Fruit fly (Drosophila melanogaster): ENCODE data around the gene Pex11c.

Pex11c gene

DNA sequence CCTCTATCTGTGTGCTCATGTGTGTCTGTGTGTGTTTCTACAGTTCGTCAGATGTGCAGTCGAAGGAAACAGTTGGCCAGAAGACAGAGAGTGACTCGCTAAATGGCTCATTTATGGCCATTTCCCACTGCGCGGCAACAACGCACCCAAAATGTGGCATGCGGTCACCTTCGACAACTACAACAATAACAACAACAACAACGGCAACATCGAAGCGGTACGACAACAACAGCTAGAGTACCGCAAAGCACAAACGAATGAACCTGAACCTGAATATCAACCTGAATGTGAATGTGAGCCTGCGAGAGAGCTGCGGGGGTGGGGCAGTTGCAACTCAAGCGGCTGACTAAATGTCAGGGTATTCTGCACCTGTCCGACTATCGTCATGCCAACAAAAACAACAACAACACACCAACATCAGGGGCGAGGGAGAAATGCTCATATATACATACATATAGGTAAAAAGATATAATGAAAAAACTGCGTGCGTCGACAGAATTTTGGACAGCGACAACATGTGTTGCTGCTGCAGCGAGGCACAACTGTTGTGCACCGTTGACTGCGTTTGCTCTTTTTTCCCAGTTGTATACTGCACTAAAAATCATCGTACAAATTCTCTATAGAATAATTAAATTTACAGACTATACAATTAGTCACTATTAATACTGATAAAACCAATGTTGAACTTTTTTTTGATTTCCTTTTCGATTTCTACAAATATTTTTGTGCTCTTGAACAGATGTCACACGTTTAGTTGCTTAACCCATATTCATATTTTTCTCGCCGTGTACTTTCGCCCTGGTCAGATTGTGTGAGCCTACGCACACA lies 42.1 kb downstream of the Pex11c start:
- TF ChIP-seq Hr96 (GFP tag; optimal IDR thresholded peaks at IDR 0.05) (no peak), Crg-1 (GFP tag; optimal IDR thresholded peaks at IDR 0.05) (no peak), Mnt (GFP tag; optimal IDR thresholded peaks at IDR 0.05) (no peak)

DNA sequence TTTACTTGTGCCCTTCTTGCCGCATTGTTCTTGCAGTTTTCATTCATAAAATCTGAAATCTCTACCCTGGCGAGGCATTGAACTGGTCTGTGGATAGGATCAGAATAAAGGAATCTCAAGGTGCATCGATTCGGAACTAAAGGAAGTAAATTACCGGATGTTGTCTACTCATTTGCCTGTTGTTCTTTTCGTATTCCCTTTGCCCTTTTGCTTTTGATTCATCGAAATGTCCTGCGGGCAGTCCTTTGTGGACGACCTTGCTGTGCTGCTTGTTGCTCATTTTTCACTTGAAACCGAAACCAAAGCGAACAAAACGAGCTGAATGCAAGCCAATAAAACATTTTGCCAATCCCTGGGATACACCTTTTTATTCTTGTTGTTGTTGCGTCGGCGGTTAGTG lies 43.1 kb downstream of the Pex11c start:
- TF ChIP-seq pad (GFP tag; optimal IDR thresholded peaks at IDR 0.05): no peak
- TF ChIP-seq CG12768 (GFP tag; optimal IDR thresholded peaks at IDR 0.05): no peak
- no peak for TF ChIP-seq CG14711 (tag; optimal IDR thresholded peaks at IDR 0.05)
- TF ChIP-seq kay (GFP tag; ENCODE audit: borderline replicate concordance): peak; percentile 59

DNA sequence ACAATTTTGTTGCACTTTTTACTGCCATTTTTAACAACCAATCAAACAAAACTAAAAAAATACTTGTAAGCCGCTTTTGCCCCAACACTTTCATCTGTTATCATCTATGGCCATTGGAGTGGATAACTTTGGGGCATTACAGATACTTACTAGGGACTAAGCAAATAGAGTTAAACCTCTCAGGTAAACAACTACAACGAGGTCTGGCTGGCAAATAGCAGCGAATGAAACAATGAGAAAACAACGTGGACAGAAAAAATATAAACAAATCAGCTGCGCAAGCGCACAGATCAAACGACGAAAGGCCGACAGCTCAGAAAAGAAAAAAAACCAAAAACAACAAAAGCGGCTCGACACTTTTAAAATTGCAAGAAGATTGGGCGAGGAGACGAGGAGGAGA lies 44.0 kb downstream of the Pex11c start:
- TF ChIP-seq CG12768 (GFP tag; optimal IDR thresholded peaks at IDR 0.05) (no peak), CG1620 (GFP tag; optimal IDR thresholded peaks at IDR 0.05) (no peak), kay (GFP tag; ENCODE audit: borderline replicate concordance) (no peak), pad (GFP tag; optimal IDR thresholded peaks at IDR 0.05) (no peak), Hr96 (GFP tag; optimal IDR thresholded peaks at IDR 0.05) (no peak), CG5204 (GFP tag; optimal IDR thresholded peaks at IDR 0.05) (no peak), CG11617 (GFP tag; optimal IDR thresholded peaks at IDR 0.05) (no peak), cnc (optimal IDR thresholded peaks at IDR 0.05) (no peak), ovo (GFP tag; optimal IDR thresholded peaks at IDR 0.05) (no peak), CG33017 (tag; optimal IDR thresholded peaks at IDR 0.05) (no peak), cic (GFP tag; optimal IDR thresholded peaks at IDR 0.05) (no peak), Mnt (GFP tag; optimal IDR thresholded peaks at IDR 0.05) (no peak), bab1 (GFP tag; optimal IDR thresholded peaks at IDR 0.05) (no peak), CG14711 (tag; optimal IDR thresholded peaks at IDR 0.05) (no peak), CG7101 (tag; optimal IDR thresholded peaks at IDR 0.05) (no peak), tj (GFP tag; optimal IDR thresholded peaks at IDR 0.05) (no peak), Clk (GFP tag; optimal IDR thresholded peaks at IDR 0.05) (no peak), CG7045 (GFP tag; optimal IDR thresholded peaks at IDR 0.05) (no peak)

DNA sequence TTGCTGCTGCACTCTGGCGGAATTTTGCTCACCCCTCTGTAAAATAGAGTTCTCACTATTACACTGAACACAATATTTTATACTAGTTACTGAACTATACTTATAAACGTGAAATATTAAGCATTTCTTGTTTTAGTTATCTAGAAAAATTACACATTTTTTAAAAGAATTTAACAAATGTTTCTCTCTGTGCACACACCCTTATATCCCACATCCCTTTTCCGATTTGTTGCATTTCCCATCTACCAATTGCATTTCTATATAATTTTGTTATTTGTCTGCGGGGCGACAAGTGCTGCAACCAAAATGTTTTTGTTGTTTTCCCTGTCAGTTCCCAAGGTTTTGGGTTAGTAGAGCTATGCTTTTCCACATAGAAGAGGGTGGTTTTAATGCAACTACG lies 45.1 kb downstream of the Pex11c start:
- no peak for TF ChIP-seq CG12768 (GFP tag; optimal IDR thresholded peaks at IDR 0.05)

DNA sequence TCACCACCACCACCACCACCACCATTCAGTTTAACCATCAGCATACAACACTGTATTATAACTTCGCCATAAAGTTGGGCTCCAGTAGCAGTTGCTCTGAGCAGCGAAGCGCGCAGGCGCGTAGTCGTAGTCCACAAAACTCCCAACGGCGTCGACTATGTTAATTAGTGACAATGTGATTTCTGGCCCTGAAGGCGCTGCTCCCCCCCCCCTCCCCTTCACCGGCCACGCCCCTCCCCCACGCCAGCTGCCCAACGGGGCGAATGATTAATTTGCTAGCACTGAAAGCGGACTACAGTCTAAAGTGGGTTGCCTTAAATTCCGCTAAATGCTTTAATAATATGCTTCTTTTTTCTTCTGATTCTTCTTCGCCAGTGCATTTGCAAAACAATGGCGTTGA lies 48.7 kb downstream of the Pex11c start:
- TF ChIP-seq CG33017 (tag; optimal IDR thresholded peaks at IDR 0.05): no peak

DNA sequence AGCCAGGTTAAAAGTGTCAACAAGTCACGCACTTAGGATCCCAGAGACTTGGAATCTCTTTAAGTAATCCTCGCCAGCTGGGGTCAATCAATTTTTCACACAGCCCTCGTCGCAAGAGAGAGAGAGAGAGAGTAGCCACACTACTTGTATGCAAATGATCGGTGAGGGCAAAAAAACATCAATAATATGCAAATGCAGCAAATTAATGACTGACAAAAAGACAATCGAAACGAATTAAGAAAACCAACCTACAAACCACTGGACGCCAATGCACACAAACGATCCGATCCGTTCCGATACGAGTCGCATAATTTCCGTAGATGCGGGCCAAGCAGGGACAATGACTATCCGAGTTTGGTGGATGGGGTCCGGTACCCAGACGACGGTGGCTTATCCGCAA lies 51.5 kb downstream of the Pex11c start:
- TF ChIP-seq toe (GFP tag; optimal IDR thresholded peaks at IDR 0.05) (no peak), pad (GFP tag; optimal IDR thresholded peaks at IDR 0.05) (no peak), CG5204 (GFP tag; optimal IDR thresholded peaks at IDR 0.05) (no peak), CG1620 (GFP tag; optimal IDR thresholded peaks at IDR 0.05) (no peak), cnc (optimal IDR thresholded peaks at IDR 0.05) (no peak), CG14711 (tag; optimal IDR thresholded peaks at IDR 0.05) (no peak), CG12768 (GFP tag; optimal IDR thresholded peaks at IDR 0.05) (no peak), Clk (GFP tag; optimal IDR thresholded peaks at IDR 0.05) (no peak), Crg-1 (GFP tag; optimal IDR thresholded peaks at IDR 0.05) (no peak), kay (GFP tag; ENCODE audit: borderline replicate concordance) (no peak)

DNA sequence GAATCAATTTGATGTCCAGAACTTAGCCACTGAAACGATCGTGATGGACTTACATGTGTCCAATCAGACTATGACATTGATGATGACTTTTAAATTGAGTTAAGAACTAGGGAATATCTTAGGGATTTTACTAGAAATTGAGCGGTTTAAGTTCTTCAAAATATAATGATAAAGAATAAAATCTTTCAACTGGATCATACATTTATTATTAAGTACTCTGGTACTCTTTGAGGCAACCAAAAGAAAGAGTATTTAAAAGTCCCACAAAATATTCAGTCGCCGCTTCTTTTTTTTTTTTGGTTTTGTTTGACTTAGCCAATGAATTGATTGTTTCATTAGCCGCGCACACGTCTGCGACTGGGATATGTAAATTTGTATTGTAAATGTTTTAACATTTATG lies 52.0 kb downstream of the Pex11c start:
- TF ChIP-seq Clk (GFP tag; optimal IDR thresholded peaks at IDR 0.05): no peak
- no peak for TF ChIP-seq CG14711 (tag; optimal IDR thresholded peaks at IDR 0.05)
- TF ChIP-seq CG11617 (GFP tag; optimal IDR thresholded peaks at IDR 0.05): no peak
- TF ChIP-seq Mnt (GFP tag; optimal IDR thresholded peaks at IDR 0.05): no peak

Data from whole organism, adult.